Worm (Caenorhabditis elegans) whole organism, L4 larva: ENCODE results near the gene F01G10.9.

ENCODE experiments used
- F37D6.2 ChIP-seq: sonication (generic microtip); optimal IDR thresholded peaks from 2 replicates; lab custom pipeline; 2016; ENCODE audit warnings: mild to moderate bottlenecking, missing genetic modification characterization, missing compliant biosample characterization
- F44E2.7 ChIP-seq: fragments of 200-800 bp; sonication (Bioruptor generic); IDR thresholded peaks from 2 replicates; pipeline ENCODE4 v2.1.2; 2022; ENCODE audit warnings: missing genetic modification characterization, missing compliant biosample characterization
- T20F7.1 ChIP-seq: fragments of 200-800 bp; sonication (Bioruptor generic); optimal IDR thresholded peaks from 2 replicates; lab custom pipeline; 2018; ENCODE audit warnings: mild to moderate bottlenecking, missing genetic modification characterization, missing compliant biosample characterization
- T26A8.4 ChIP-seq: fragments of 200-800 bp; sonication (Bioruptor generic); IDR thresholded peaks from 2 replicates; pipeline ENCODE4 v1.3.6; 2022; ENCODE audit warnings: missing genetic modification characterization, missing compliant biosample characterization
- Y48G9A.11 ChIP-seq: fragments of 200-800 bp; sonication (Bioruptor generic); IDR thresholded peaks from 2 replicates; pipeline ENCODE4 v1.3.6; 2022; ENCODE audit warnings: missing genetic modification reagents, missing genetic modification characterization, missing compliant biosample characterization
- aha-1 ChIP-seq: fragments of 150-350 bp; peaks from one replicate; lab custom pipeline; 2014; ENCODE audit warnings: missing biosample characterization, missing genetic modification characterization
- ama-1 ChIP-seq: fragments of 150-350 bp; optimal IDR thresholded peaks from 2 replicates; lab custom pipeline; 2014; ENCODE audit warnings: inconsistent platforms, mixed read lengths
- ceh-32 ChIP-seq: sonication (generic microtip); optimal IDR thresholded peaks from 2 replicates; lab custom pipeline; 2016; ENCODE audit warnings: mild to moderate bottlenecking, missing genetic modification characterization, missing compliant biosample characterization; ENCODE audit not compliant: poor library complexity
- cey-2 ChIP-seq: sonication (generic microtip); optimal IDR thresholded peaks from 3 replicates; lab custom pipeline; 2017; ENCODE audit warnings: missing genetic modification characterization, mild to moderate bottlenecking, missing compliant biosample characterization, antibody characterized with exemption, borderline replicate concordance; ENCODE audit not compliant: insufficient read depth
- daf-12 ChIP-seq: fragments of 150-350 bp; optimal IDR thresholded peaks from 2 replicates; lab custom pipeline; 2014; ENCODE audit warnings: missing biosample characterization, missing genetic modification reagents, missing genetic modification characterization
- daf-16 ChIP-seq, 3 experiments: sonication (generic microtip); optimal IDR thresholded peaks; 2 replicates each; lab custom pipeline; 2016 to 2017; ENCODE audit warnings: missing genetic modification characterization in 3 of 3, missing genetic modification reagents in 3 of 3, mild to moderate bottlenecking in 2 of 3, missing compliant biosample characterization in 2 of 3, missing biosample characterization in 1 of 3, moderate library complexity in 1 of 3
- daf-8 ChIP-seq: fragments of 200-800 bp; sonication (Bioruptor generic); IDR thresholded peaks from 2 replicates; pipeline ENCODE4 v1.3.6; 2022; ENCODE audit warnings: missing genetic modification characterization, missing compliant biosample characterization
- dmd-9 ChIP-seq: fragments of 200-800 bp; sonication (Bioruptor generic); IDR thresholded peaks from 2 replicates; pipeline ENCODE4 v1.3.6; 2022; ENCODE audit warnings: missing genetic modification reagents, missing genetic modification characterization, missing compliant biosample characterization
- egl-27 ChIP-seq: sonication (generic microtip); optimal IDR thresholded peaks from 3 replicates; lab custom pipeline; 2017; ENCODE audit warnings: missing biosample characterization, missing genetic modification reagents, missing genetic modification characterization
- fkh-10 ChIP-seq: fragments of 150-350 bp; optimal IDR thresholded peaks from 2 replicates; lab custom pipeline; 2014; ENCODE audit warnings: missing biosample characterization, missing genetic modification reagents, missing genetic modification characterization
- fos-1 ChIP-seq: fragments of 150-350 bp; optimal IDR thresholded peaks from 2 replicates; lab custom pipeline; 2014; ENCODE audit warnings: missing biosample characterization, missing genetic modification characterization
- jun-1 ChIP-seq: fragments of 150-350 bp; optimal IDR thresholded peaks from 2 replicates; lab custom pipeline; 2014; ENCODE audit warnings: missing biosample characterization, missing genetic modification reagents, missing genetic modification characterization
- lin-13 ChIP-seq: fragments of 150-350 bp; optimal IDR thresholded peaks from 2 replicates; lab custom pipeline; 2014; ENCODE audit warnings: missing biosample characterization, missing genetic modification reagents, missing genetic modification characterization
- lin-38 ChIP-seq: fragments of 200-800 bp; sonication (Bioruptor generic); IDR thresholded peaks from 2 replicates; pipeline ENCODE4 v1.3.6; 2022; ENCODE audit warnings: missing genetic modification reagents, missing genetic modification characterization, missing compliant biosample characterization
- madf-5 ChIP-seq, 2 experiments: fragments of 200-800 bp; sonication (Bioruptor generic); IDR thresholded peaks; 2 replicates each; pipeline ENCODE4 v1.3.6; 2022; ENCODE audit warnings: missing compliant biosample characterization in 2 of 2, missing genetic modification characterization in 2 of 2
- madf-9 ChIP-seq: fragments of 200-800 bp; sonication (Bioruptor generic); conservative IDR thresholded peaks from 2 replicates; pipeline ENCODE4 v1.3.6; 2022; ENCODE audit warnings: missing genetic modification reagents, missing genetic modification characterization, missing compliant biosample characterization
- mxl-2 ChIP-seq: fragments of 200-800 bp; sonication (Bioruptor generic); conservative IDR thresholded peaks from 2 replicates; pipeline ENCODE4 v1.3.6; 2022; ENCODE audit warnings: missing genetic modification reagents, missing genetic modification characterization, missing compliant biosample characterization
- nhr-10 ChIP-seq: fragments of 150-350 bp; optimal IDR thresholded peaks from 2 replicates; lab custom pipeline; 2014; ENCODE audit warnings: missing biosample characterization, missing genetic modification characterization
- nhr-11 ChIP-seq: fragments of 150-350 bp; optimal IDR thresholded peaks from 2 replicates; lab custom pipeline; 2014; ENCODE audit warnings: missing biosample characterization, missing genetic modification characterization
- nhr-28 ChIP-seq: fragments of 150-350 bp; optimal IDR thresholded peaks from 2 replicates; lab custom pipeline; 2014; ENCODE audit warnings: missing biosample characterization, missing genetic modification characterization
- nhr-42 ChIP-seq: fragments of 200-800 bp; sonication (Bioruptor generic); IDR thresholded peaks from 2 replicates; pipeline ENCODE4 v1.3.6; 2022; ENCODE audit warnings: missing genetic modification characterization, missing compliant biosample characterization
- pqm-1 ChIP-seq: sonication (generic microtip); optimal IDR thresholded peaks from 2 replicates; lab custom pipeline; 2017; ENCODE audit warnings: missing biosample characterization, missing genetic modification characterization
- set-16 ChIP-seq: fragments of 200-800 bp; sonication (Bioruptor generic); IDR thresholded peaks from 2 replicates; pipeline ENCODE4 v1.3.6; 2022; ENCODE audit warnings: missing genetic modification reagents, missing genetic modification characterization, missing compliant biosample characterization
- skn-1 ChIP-seq: fragments of 150-350 bp; optimal IDR thresholded peaks from 2 replicates; lab custom pipeline; 2014; ENCODE audit warnings: missing biosample characterization, missing genetic modification characterization
- spr-1 ChIP-seq: sonication (generic microtip); optimal IDR thresholded peaks from 2 replicates; lab custom pipeline; 2016; ENCODE audit warnings: mild to moderate bottlenecking, missing genetic modification characterization, missing compliant biosample characterization
- spr-3 ChIP-seq: fragments of 200-800 bp; sonication (Bioruptor generic); optimal IDR thresholded peaks from 2 replicates; lab custom pipeline; 2018; ENCODE audit warnings: mild to moderate bottlenecking, missing genetic modification characterization, missing compliant biosample characterization
- unc-130 ChIP-seq: sonication (generic microtip); optimal IDR thresholded peaks from 2 replicates; lab custom pipeline; 2016; ENCODE audit warnings: missing genetic modification reagents, missing genetic modification characterization, missing compliant biosample characterization
- unc-62 ChIP-seq, 3 experiments: fragments of 150-350 bp in 1 of 3; sonication (generic microtip); optimal IDR thresholded peaks in 2 of 3; peaks in 1 of 3; 1 replicate in 1 of 3; 2 replicates in 2 of 3; lab custom pipeline; 2014 to 2017; ENCODE audit warnings: missing biosample characterization in 3 of 3, missing genetic modification characterization in 3 of 3, missing genetic modification reagents in 3 of 3, missing genotype in 1 of 3
- zfp-2 ChIP-seq: sonication (generic microtip); optimal IDR thresholded peaks from 2 replicates; lab custom pipeline; 2016; ENCODE audit warnings: mild to moderate bottlenecking, missing genetic modification characterization, missing compliant biosample characterization
- zfp-3 ChIP-seq: fragments of 200-800 bp; sonication (Bioruptor generic); conservative IDR thresholded peaks from 2 replicates; pipeline ENCODE4 v1.3.6; 2022; ENCODE audit warnings: missing genetic modification reagents, missing genetic modification characterization, missing compliant biosample characterization
- ztf-11 ChIP-seq: fragments of 150-350 bp; optimal IDR thresholded peaks from 2 replicates; lab custom pipeline; 2014; ENCODE audit warnings: missing biosample characterization, missing genetic modification characterization

The F01G10.9 gene

DNA sequence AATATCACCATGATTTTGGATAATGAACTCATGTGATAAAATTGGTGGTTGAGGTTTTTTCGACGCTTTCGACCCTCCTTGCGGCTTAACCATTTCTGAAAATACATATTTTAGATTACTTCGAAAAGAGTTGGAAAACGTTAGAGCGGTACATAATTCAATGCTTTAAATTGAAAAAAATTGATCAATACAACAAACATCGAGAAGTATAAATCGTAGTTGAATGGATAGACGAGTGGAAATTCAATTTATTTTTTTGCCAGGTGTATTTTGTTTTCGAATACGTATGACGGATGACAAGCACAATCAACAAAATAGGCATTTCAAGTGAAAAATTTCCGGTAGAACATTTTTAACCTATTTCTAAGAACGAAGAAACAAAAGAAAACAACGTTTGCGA is 38.3 kb downstream of the F01G10.9 start, which contains the start of gene tram-1:
TSS of gene tram-1 (minus strand) at position 101 of the 400 bp plus-strand sequence.
- no peak for TF ChIP-seq cey-2
- TF ChIP-seq pqm-1 (tag; lab: Kevin White, UChicago): no peak
- no peak for TF ChIP-seq daf-16 (GFP tag; optimal IDR thresholded peaks at IDR 0.05; lab: Kevin White, UChicago)
- TF ChIP-seq daf-16 (tag; optimal IDR thresholded peaks at IDR 0.05; lab: Kevin White, UChicago): no peak
- no peak for TF ChIP-seq jun-1 (tag; lab: Kevin White, UChicago)
- TF ChIP-seq lin-13 (GFP tag; lab: Kevin White, UChicago): no peak
- TF ChIP-seq zfp-2 (tag; lab: Kevin White, UChicago): no peak
- no peak for TF ChIP-seq nhr-10 (tag; lab: Kevin White, UChicago)
- no peak for TF ChIP-seq nhr-28 (tag; lab: Kevin White, UChicago)
- TF ChIP-seq ceh-32 (tag; lab: Kevin White, UChicago): no peak
- TF ChIP-seq aha-1 (tag; lab: Kevin White, UChicago): no peak
- no peak for TF ChIP-seq dmd-9
- TF ChIP-seq fkh-10: no peak
- TF ChIP-seq F37D6.2 (tag; lab: Kevin White, UChicago): no peak
- no peak for TF ChIP-seq T26A8.4
- no peak for TF ChIP-seq unc-130 (GFP tag; lab: Kevin White, UChicago)
- TF ChIP-seq unc-62 (GFP tag; optimal IDR thresholded peaks at IDR 0.05 in 1 of 2; lab: Kevin White, UChicago): no peak
- no peak for TF ChIP-seq unc-62 (tag; optimal IDR thresholded peaks at IDR 0.05; lab: Kevin White, UChicago)
- TF ChIP-seq ztf-11 (tag; lab: Kevin White, UChicago): no peak
- TF ChIP-seq skn-1 (tag; lab: Kevin White, UChicago): no peak
- no peak for TF ChIP-seq mxl-2 (GFP tag; lab: Robert Waterston, UW)

DNA sequence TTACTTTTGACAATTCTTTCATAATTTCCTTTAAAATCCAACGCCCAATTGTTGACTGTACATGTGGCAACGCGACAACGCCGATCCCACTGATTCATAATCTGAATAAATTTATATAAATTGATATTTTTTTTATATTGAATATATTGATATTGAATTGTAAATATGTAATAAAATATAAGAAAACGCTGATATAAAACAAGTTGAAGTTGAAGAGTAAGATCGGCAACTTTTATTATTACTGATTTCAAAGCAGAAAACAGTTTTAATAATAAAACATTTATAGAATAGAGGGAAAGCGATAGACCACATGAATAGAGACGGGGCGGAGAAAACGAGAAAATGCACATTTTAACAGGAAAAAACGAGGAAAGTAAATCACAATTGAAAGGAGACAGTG is 40.2 kb downstream of the F01G10.9 start, which contains the start of gene qns-1:
TSS of gene qns-1 (minus strand) at position 101 of the 400 bp plus-strand sequence.
- TF ChIP-seq egl-27 (tag; lab: Kevin White, UChicago) (no peak), nhr-11 (tag; lab: Kevin White, UChicago) (no peak), F44E2.7 (GFP tag; lab: Robert Waterston, UW) (no peak), zfp-2 (tag; lab: Kevin White, UChicago) (no peak), ama-1 (no peak), daf-8 (no peak), fos-1 (tag; lab: Kevin White, UChicago) (no peak)

DNA sequence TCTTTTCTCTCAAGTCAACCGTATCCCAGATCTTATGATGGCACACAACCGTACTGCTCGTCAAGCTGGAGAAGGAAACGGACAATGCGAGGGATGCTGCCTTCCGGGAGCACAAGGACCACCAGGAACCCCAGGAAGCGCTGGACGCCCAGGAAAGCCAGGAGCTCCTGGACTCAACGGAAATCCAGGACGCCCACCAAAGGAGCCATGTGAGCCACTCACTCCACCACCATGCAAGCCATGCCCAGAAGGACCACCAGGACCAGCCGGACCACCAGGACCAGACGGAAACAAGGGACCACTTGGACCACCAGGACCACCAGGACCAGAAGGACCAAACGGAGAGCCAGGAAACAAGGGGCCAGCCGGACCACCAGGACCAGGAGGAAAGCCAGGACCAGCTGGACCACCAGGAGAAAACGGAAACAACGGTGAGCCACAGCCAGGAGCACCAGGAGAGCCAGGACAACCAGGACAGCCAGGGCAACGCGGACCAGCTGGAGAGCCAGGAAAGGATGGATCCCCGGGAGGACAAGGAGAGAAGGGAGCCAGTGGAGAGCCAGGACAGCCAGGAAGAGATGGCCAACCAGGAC is 42.7 kb downstream of the F01G10.9 start:
- TF ChIP-seq madf-5 (GFP tag; IDR thresholded peaks at IDR 0.05; lab: Robert Waterston, UW): peak in 1 of 2 experiments; percentile 80; a peak in 1 of 4 replicates
- no peak for TF ChIP-seq T20F7.1 (GFP tag; lab: Kevin White, UChicago)
- TF ChIP-seq lin-38 (GFP tag; lab: Robert Waterston, UW): peak; percentile 19; the same call in 1 of the 2 replicates
- TF ChIP-seq mxl-2 (GFP tag; lab: Robert Waterston, UW): no peak
- no peak for TF ChIP-seq nhr-42 (GFP tag; lab: Robert Waterston, UW)
- TF ChIP-seq zfp-3 (GFP tag; lab: Robert Waterston, UW): 0 out of 2 replicates have a peak, but pooled peaks have one; percentile 47
- no peak for TF ChIP-seq spr-1 (tag; lab: Kevin White, UChicago)
- TF ChIP-seq spr-3: peak; percentile 35
- TF ChIP-seq skn-1 (tag; lab: Kevin White, UChicago): no peak
- no peak for TF ChIP-seq daf-12 (tag; lab: Kevin White, UChicago)
- TF ChIP-seq madf-9: no peak
- TF ChIP-seq Y48G9A.11 (GFP tag; lab: Robert Waterston, UW): 0 out of 2 replicates have a peak, but pooled peaks have one; percentile 36
- TF ChIP-seq set-16 (GFP tag; lab: Robert Waterston, UW): peak; percentile 98
- TF ChIP-seq pqm-1 (tag; lab: Kevin White, UChicago): no peak
